Fruit fly (Drosophila melanogaster) whole organism: Measurements from ENCODE around the gene CG6066.

Experiments
- CG8478 ChIP-seq: fragments of >200 bp; optimal IDR thresholded peaks from 2 replicates; lab custom pipeline; 2018; ENCODE audit warnings: inconsistent platforms
- psq ChIP-seq: fragments of >200 bp; optimal IDR thresholded peaks from 2 replicates; lab custom pipeline; 2017

DNA sequence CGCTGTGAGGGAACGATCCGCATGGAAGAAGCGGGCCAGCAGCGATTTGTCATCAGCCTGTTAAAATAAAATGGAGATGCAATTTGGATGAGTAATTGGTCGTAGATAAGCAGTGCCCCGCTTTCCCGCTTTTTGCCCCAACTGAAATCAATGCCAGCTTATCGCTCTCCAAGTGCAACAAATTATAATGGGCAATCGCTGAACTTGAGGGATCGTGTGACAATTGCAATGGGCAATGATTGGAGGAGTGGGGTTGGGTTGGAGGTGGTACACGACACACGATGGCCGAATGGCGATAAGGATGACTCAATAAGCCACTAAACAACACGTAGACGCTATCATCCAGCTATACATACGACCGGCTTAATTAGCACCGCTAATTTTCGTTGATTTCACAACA is 12.2 kb upstream of the CG6066 start:
- TF ChIP-seq CG8478 (lab: Kevin White, UChicago): no peak
- no peak for TF ChIP-seq psq (lab: Kevin White, UChicago)
